Worm (Caenorhabditis elegans): ENCODE results near the gene itm-2.

Gene itm-2

DNA sequence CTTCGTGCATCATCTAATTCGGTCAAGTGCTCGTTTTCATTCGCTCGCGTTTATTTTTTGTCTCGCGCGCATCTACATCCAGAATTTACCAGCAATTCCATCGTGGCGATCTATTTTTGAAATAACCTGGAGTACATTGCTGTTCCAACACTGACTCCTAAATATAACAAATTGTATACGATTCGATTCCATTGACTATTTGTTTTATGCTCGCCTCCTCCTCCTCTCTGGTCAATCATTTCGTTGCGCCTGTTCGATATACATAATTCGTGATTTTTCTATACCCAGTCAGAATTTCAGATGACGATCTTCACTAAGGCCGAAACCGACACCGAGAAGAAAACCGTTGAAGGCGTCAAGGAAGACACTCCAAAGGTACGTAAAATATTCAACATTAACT is at the start of gene itm-2:
Gene itm-2, plus strand, starts transcription at position 301 of the 400 bp plus-strand sequence.
- TF ChIP-seq ref-2 (tag; optimal IDR thresholded peaks at IDR 0.05) (no peak), gmeb-2 (tag; optimal IDR thresholded peaks at IDR 0.05) (no peak), unc-86 (tag; optimal IDR thresholded peaks at IDR 0.05) (no peak), mec-3 (tag; optimal IDR thresholded peaks at IDR 0.05; ENCODE audit: borderline replicate concordance) (no peak), ceh-24 (tag; optimal IDR thresholded peaks at IDR 0.05) (no peak), pha-4 (tag; optimal IDR thresholded peaks at IDR 0.05) (no peak), ceh-6 (GFP tag; optimal IDR thresholded peaks at IDR 0.05) (no peak), lin-11 (tag; optimal IDR thresholded peaks at IDR 0.05) (no peak)

DNA sequence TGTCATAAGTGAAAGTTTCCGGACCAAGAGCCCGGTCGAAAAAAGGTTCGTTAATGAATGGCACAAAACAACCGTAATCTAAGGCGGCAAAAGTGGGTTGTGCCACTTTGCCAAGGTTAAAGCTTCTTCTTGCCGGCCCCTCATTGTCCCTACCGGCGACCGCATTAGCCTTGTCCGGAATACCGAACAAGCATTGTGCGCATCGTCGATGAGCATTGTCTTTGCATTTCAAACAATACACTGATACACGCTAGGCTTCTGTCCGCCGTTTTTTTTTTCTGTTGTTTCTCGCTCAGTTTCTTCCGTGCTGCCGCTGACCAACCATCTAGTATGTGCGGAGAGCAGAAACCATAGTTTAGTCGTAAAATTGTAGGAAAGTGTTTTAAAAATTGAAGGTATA is 47.7 kb upstream of the itm-2 start, which contains the start of gene C03F11.2:
Gene C03F11.2, minus strand, starts transcription at position 101 of the 400 bp plus-strand sequence.
- no peak for TF ChIP-seq sox-4 (tag; optimal IDR thresholded peaks at IDR 0.05)
- TF ChIP-seq sdc-2 (tag; optimal IDR thresholded peaks at IDR 0.05), result no peak
- TF ChIP-seq pqm-1 (tag; optimal IDR thresholded peaks at IDR 0.05), result no peak
- TF ChIP-seq ahr-1 (tag; optimal IDR thresholded peaks at IDR 0.05), result no peak

DNA sequence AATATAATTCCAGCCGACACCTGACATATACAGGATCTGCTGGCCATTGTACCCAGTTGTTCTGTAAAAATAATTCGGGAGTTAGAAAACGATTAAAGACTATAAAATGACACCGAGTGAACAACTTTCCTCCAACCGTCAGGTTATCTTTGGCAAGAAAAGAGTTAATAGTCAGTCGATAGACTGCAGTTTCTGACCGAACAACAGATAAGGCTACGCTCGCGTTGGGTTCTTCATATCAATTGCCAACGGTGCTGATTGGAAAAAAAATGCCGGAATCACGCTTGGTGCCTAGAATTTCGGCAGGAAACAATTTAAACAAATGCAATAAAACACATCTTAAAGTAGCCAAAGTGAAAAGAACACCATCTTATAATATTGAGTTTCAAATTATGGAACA is 44.4 kb upstream of the itm-2 start, which contains the start of gene scav-1:
Gene scav-1, minus strand, starts transcription at position 61 of the 400 bp plus-strand sequence.
- TF ChIP-seq elt-2 (tag; optimal IDR thresholded peaks at IDR 0.05), result peak; percentile 61
- TF ChIP-seq nhr-232 (tag; optimal IDR thresholded peaks at IDR 0.05), result no peak

DNA sequence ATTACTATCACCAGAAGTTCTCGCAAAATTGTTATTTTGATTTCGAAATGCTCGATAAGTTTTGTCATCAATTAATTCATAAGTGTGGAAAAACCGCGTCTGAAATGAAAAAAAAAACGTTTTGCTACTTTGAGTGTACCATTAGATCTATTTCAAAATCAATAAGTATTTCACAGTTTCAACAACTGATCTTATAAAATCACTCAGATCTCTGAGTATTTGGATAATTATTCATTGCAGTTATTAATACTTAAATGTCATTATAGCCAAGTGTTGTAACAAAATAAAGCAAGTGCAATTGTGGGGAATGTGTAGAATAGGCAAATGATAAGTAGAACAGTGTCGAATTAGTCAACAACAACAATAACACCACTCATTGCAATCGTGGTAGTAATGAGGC is 38.6 kb upstream of the itm-2 start, which contains the start of gene C03F11.4:
Gene C03F11.4, minus strand, starts transcription at position 101 of the 400 bp plus-strand sequence.
- TF ChIP-seq pha-4 (tag; optimal IDR thresholded peaks at IDR 0.05) (no peak), mec-3 (tag; optimal IDR thresholded peaks at IDR 0.05; ENCODE audit: borderline replicate concordance) (no peak), che-1 (tag; optimal IDR thresholded peaks at IDR 0.05) (no peak), ets-4 (tag; optimal IDR thresholded peaks at IDR 0.05) (no peak), unc-86 (tag; optimal IDR thresholded peaks at IDR 0.05) (no peak), ceh-34 (tag; optimal IDR thresholded peaks at IDR 0.05) (no peak), fax-1 (tag; optimal IDR thresholded peaks at IDR 0.05) (no peak)

DNA sequence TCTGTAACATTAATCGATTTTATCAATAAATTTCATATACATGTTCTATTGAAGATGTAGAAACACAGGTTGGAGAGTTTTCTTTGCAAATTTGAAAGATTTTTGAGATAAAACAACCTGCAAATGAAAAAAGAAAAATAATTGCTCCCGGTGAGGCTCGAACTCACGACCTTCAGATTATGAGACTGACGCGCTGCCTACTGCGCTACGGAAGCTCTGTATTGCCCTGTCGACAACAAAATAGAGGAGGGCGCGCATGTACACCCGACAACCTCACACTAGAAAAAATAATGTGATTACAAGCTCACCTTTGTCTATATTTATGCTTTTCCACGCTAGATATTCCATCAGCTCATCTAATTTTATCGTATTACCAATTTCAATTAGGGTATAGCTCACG is 37.7 kb upstream of the itm-2 start:
- TF ChIP-seq ceh-18 (tag; optimal IDR thresholded peaks at IDR 0.05) (peak; percentile 3), ceh-9 (tag; optimal IDR thresholded peaks at IDR 0.05) (no peak), sox-4 (tag; optimal IDR thresholded peaks at IDR 0.05) (peak; percentile 27), fkh-6 (tag; optimal IDR thresholded peaks at IDR 0.05) (no peak), elt-2 (tag; optimal IDR thresholded peaks at IDR 0.05) (peak; percentile 59), pros-1 (tag; optimal IDR thresholded peaks at IDR 0.05) (no peak), elt-4 (tag; optimal IDR thresholded peaks at IDR 0.05) (no peak), eyg-1 (tag; optimal IDR thresholded peaks at IDR 0.05) (no peak), T23F11.4 (GFP tag; optimal IDR thresholded peaks at IDR 0.05) (no peak), hlh-30 (tag; optimal IDR thresholded peaks at IDR 0.05; ENCODE audit: insufficient read depth) (no peak), ceh-45 (GFP tag; IDR thresholded peaks at IDR 0.05) (no peak), tbx-2 (tag; optimal IDR thresholded peaks at IDR 0.05) (no peak), pqm-1 (tag; optimal IDR thresholded peaks at IDR 0.05) (no peak), pat-9 (tag; optimal IDR thresholded peaks at IDR 0.05) (peak; percentile 37), madf-2 (tag; optimal IDR thresholded peaks at IDR 0.05) (peak; percentile 31), hlh-6 (tag; optimal IDR thresholded peaks at IDR 0.05) (no peak), gmeb-2 (tag; optimal IDR thresholded peaks at IDR 0.05) (peak; percentile 32), ceh-34 (tag; optimal IDR thresholded peaks at IDR 0.05) (peak; percentile 17), fkh-10 (GFP tag; optimal IDR thresholded peaks at IDR 0.05) (no peak), zip-5 (tag; optimal IDR thresholded peaks at IDR 0.05) (peak; percentile 31), odd-2 (tag; optimal IDR thresholded peaks at IDR 0.05) (no peak), hlh-8 (tag; optimal IDR thresholded peaks at IDR 0.05) (no peak), K09A11.1 (tag; optimal IDR thresholded peaks at IDR 0.05; ENCODE audit: insufficient read depth) (no peak), pha-2 (tag; optimal IDR thresholded peaks at IDR 0.05) (no peak), dve-1 (tag; optimal IDR thresholded peaks at IDR 0.05) (no peak), C38D4.7 (GFP tag; optimal IDR thresholded peaks at IDR 0.05) (peak; percentile 37), ref-2 (tag; optimal IDR thresholded peaks at IDR 0.05) (no peak), ceh-30 (tag; optimal IDR thresholded peaks at IDR 0.05) (no peak), unc-55 (GFP tag; optimal IDR thresholded peaks at IDR 0.05) (no peak), ahr-1 (tag; optimal IDR thresholded peaks at IDR 0.05) (no peak), nhr-11 (tag; optimal IDR thresholded peaks at IDR 0.05) (no peak), hlh-15 (tag; optimal IDR thresholded peaks at IDR 0.05) (no peak), F13H6.1 (tag; optimal IDR thresholded peaks at IDR 0.05) (peak; percentile 16), mec-3 (tag; optimal IDR thresholded peaks at IDR 0.05; ENCODE audit: borderline replicate concordance) (no peak)
